Worm (Caenorhabditis elegans) whole organism, L2 larva: Measurements from ENCODE around the gene C28C12.12.

ENCODE experiments used
- F13H6.1 ChIP-seq: sonication (generic microtip); optimal IDR thresholded peaks from 2 replicates; lab custom pipeline; 2016; ENCODE audit warnings: missing genetic modification characterization, missing compliant biosample characterization
- R02D3.7 ChIP-seq: fragments of 150-350 bp; optimal IDR thresholded peaks from 2 replicates; lab custom pipeline; 2014; ENCODE audit warnings: missing biosample characterization, missing genetic modification characterization
- ZK546.5 ChIP-seq: sonication (generic microtip); optimal IDR thresholded peaks from 2 replicates; lab custom pipeline; 2017; ENCODE audit warnings: missing biosample characterization, missing genetic modification characterization
- alr-1 ChIP-seq: fragments of 150-350 bp; optimal IDR thresholded peaks from 2 replicates; lab custom pipeline; 2014; ENCODE audit warnings: missing biosample characterization, missing genetic modification characterization
- aly-2 ChIP-seq: fragments of 150-350 bp; optimal IDR thresholded peaks from 2 replicates; lab custom pipeline; 2014; ENCODE audit warnings: missing biosample characterization, missing genetic modification characterization
- ama-1 ChIP-seq: fragments of 150-350 bp; optimal IDR thresholded peaks from 2 replicates; lab custom pipeline; 2018; ENCODE audit warnings: inconsistent platforms
- blmp-1 ChIP-seq: sonication (generic microtip); optimal IDR thresholded peaks from 2 replicates; lab custom pipeline; 2017; ENCODE audit warnings: missing genetic modification characterization, mild to moderate bottlenecking, missing compliant biosample characterization, antibody characterized with exemption, moderate library complexity; ENCODE audit not compliant: insufficient read depth
- crh-2 ChIP-seq: sonication (generic microtip); optimal IDR thresholded peaks from 2 replicates; lab custom pipeline; 2017; ENCODE audit warnings: missing biosample characterization, missing genetic modification characterization
- dmd-4 ChIP-seq: sonication (generic microtip); optimal IDR thresholded peaks from 2 replicates; lab custom pipeline; 2017; ENCODE audit warnings: missing biosample characterization, missing genetic modification characterization
- egl-27 ChIP-seq: sonication (generic microtip); optimal IDR thresholded peaks from 3 replicates; lab custom pipeline; 2017; ENCODE audit warnings: missing biosample characterization, missing genetic modification reagents, missing genetic modification characterization
- elt-1 ChIP-seq: fragments of 150-350 bp; optimal IDR thresholded peaks from 2 replicates; lab custom pipeline; 2014; ENCODE audit warnings: missing biosample characterization, missing genetic modification characterization
- elt-3 ChIP-seq: sonication (generic microtip); optimal IDR thresholded peaks from 2 replicates; lab custom pipeline; 2017; ENCODE audit warnings: missing biosample characterization, missing genetic modification characterization
- fos-1 ChIP-seq: fragments of 150-350 bp; optimal IDR thresholded peaks from 2 replicates; lab custom pipeline; 2014; ENCODE audit warnings: missing biosample characterization, missing genetic modification characterization
- gmeb-1 ChIP-seq: fragments of 150-350 bp; optimal IDR thresholded peaks from 2 replicates; lab custom pipeline; 2014; ENCODE audit warnings: missing biosample characterization, missing genetic modification characterization
- lin-11 ChIP-seq: fragments of 150-350 bp; sonication (generic microtip); optimal IDR thresholded peaks from 2 replicates; lab custom pipeline; 2014; ENCODE audit warnings: missing biosample characterization, missing genetic modification characterization, inconsistent platforms, mixed read lengths
- lin-39 ChIP-seq: fragments of 150-350 bp; optimal IDR thresholded peaks from 2 replicates; lab custom pipeline; 2014; ENCODE audit warnings: missing biosample characterization, missing genetic modification reagents, missing genetic modification characterization
- lsy-2 ChIP-seq, 2 experiments: fragments of 150-350 bp in 1 of 2; sonication (generic microtip) in 1 of 2; optimal IDR thresholded peaks; 2 replicates each; lab custom pipeline; 2014 to 2017; ENCODE audit warnings: missing biosample characterization in 2 of 2, missing genetic modification characterization in 2 of 2
- mab-5 ChIP-seq: fragments of 150-350 bp; optimal IDR thresholded peaks from 2 replicates; lab custom pipeline; 2014; ENCODE audit warnings: missing biosample characterization, missing genetic modification characterization
- mbf-1 ChIP-seq: sonication (generic microtip); optimal IDR thresholded peaks from 2 replicates; lab custom pipeline; 2017; ENCODE audit warnings: missing biosample characterization, missing genetic modification characterization
- mdl-1 ChIP-seq, 2 experiments: fragments of 150-350 bp in 1 of 2; sonication (generic microtip) in 1 of 2; optimal IDR thresholded peaks; 2 replicates each; lab custom pipeline; 2017; ENCODE audit warnings: missing biosample characterization in 2 of 2, missing genetic modification characterization in 2 of 2
- nhr-10 ChIP-seq: sonication (generic microtip); optimal IDR thresholded peaks from 2 replicates; lab custom pipeline; 2017; ENCODE audit warnings: missing biosample characterization, missing genetic modification characterization
- nhr-12 ChIP-seq: fragments of 150-350 bp; optimal IDR thresholded peaks from 2 replicates; lab custom pipeline; 2014; ENCODE audit warnings: missing biosample characterization, missing genetic modification characterization
- nhr-129 ChIP-seq: fragments of 150-350 bp; optimal IDR thresholded peaks from 2 replicates; lab custom pipeline; 2014; ENCODE audit warnings: missing biosample characterization, missing genetic modification characterization
- nhr-21 ChIP-seq: fragments of 150-350 bp; optimal IDR thresholded peaks from 2 replicates; lab custom pipeline; 2014; ENCODE audit warnings: missing biosample characterization, missing genetic modification characterization
- nhr-237 ChIP-seq: fragments of 150-350 bp; optimal IDR thresholded peaks from 2 replicates; lab custom pipeline; 2014; ENCODE audit warnings: missing biosample characterization, missing genetic modification characterization
- nhr-25 ChIP-seq: fragments of 150-350 bp; sonication (generic microtip); optimal IDR thresholded peaks from 3 replicates; lab custom pipeline; 2014; ENCODE audit warnings: missing biosample characterization, missing genetic modification characterization
- peb-1 ChIP-seq: fragments of 150-350 bp; optimal IDR thresholded peaks from 2 replicates; lab custom pipeline; 2014; ENCODE audit warnings: missing biosample characterization, missing genetic modification characterization
- sem-4 ChIP-seq: fragments of 150-350 bp; optimal IDR thresholded peaks from 2 replicates; lab custom pipeline; 2014; ENCODE audit warnings: missing biosample characterization, missing genetic modification reagents, missing genetic modification characterization
- skn-1 ChIP-seq: sonication (generic microtip); optimal IDR thresholded peaks from 2 replicates; lab custom pipeline; 2017; ENCODE audit warnings: missing biosample characterization, missing genetic modification characterization
- sma-3 ChIP-seq: sonication (generic microtip); optimal IDR thresholded peaks from 2 replicates; lab custom pipeline; 2016; ENCODE audit warnings: missing genetic modification reagents, missing genetic modification characterization, missing compliant biosample characterization
- sma-9 ChIP-seq, 2 experiments: fragments of 150-350 bp in 1 of 2; sonication (generic microtip) in 1 of 2; optimal IDR thresholded peaks; 2 replicates each; lab custom pipeline; 2014 to 2016; ENCODE audit warnings: missing genetic modification characterization in 2 of 2, mild to moderate bottlenecking in 1 of 2, missing biosample characterization in 1 of 2, missing compliant biosample characterization in 1 of 2, missing genetic modification reagents in 1 of 2, moderate library complexity in 1 of 2
- snpc-4 ChIP-seq: fragments of 150-350 bp; optimal IDR thresholded peaks from 2 replicates; lab custom pipeline; 2014; ENCODE audit warnings: missing biosample characterization, missing genetic modification characterization
- unc-39 ChIP-seq: fragments of 150-350 bp; optimal IDR thresholded peaks from 2 replicates; lab custom pipeline; 2014; ENCODE audit warnings: missing biosample characterization, missing genetic modification characterization
- unc-62 ChIP-seq: fragments of 150-350 bp; optimal IDR thresholded peaks from 2 replicates; lab custom pipeline; 2014; ENCODE audit warnings: missing biosample characterization, missing genetic modification reagents, missing genetic modification characterization
- ztf-1 ChIP-seq: fragments of 200-800 bp; sonication (Bioruptor generic); conservative IDR thresholded peaks from 2 replicates; pipeline ENCODE4 v1.3.6; 2022; ENCODE audit warnings: missing genetic modification characterization, missing compliant biosample characterization
- ztf-11 ChIP-seq: sonication (generic microtip); optimal IDR thresholded peaks from 2 replicates; lab custom pipeline; 2017; ENCODE audit warnings: missing biosample characterization, missing genetic modification characterization
- ztf-4 ChIP-seq: fragments of 150-350 bp; optimal IDR thresholded peaks from 2 replicates; lab custom pipeline; 2014; ENCODE audit warnings: missing biosample characterization, missing genetic modification characterization

Gene C28C12.12

DNA sequence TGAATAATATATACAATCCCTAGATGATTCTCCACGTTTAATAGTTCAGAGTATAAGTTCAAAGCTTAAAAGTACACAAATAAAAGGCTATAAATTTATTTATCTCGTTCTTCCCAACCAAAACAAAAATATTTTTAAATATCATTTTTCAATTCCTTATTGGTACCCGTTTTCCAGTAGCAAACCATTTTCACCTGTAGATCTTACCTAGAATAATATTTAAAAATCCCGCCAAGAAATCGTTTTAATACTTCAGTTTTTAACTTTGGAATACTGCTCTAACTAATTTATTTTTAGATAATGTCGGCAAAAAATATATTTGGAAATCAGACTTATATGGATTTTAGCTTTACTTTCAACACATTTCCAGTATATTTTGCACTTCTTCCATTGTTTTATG, 3.9 kb downstream of the C28C12.12 start, which contains the start of gene sru-7:
TSS of gene sru-7 (plus strand) at position 301 of the 400 bp plus-strand sequence.
- no peak for TF ChIP-seq unc-62 (GFP tag; lab: Kevin White, UChicago)
- TF ChIP-seq snpc-4 (tag; lab: Kevin White, UChicago): no peak
- no peak for TF ChIP-seq nhr-10 (tag; lab: Kevin White, UChicago)
- no peak for TF ChIP-seq nhr-21 (tag; lab: Kevin White, UChicago)
- no peak for TF ChIP-seq gmeb-1 (tag; lab: Kevin White, UChicago)
- no peak for TF ChIP-seq ztf-1 (GFP tag; lab: Robert Waterston, UW)
- TF ChIP-seq blmp-1 (tag; lab: Kevin White, UChicago): no peak
- no peak for TF ChIP-seq aly-2
- no peak for TF ChIP-seq unc-39 (tag; lab: Kevin White, UChicago)
- TF ChIP-seq R02D3.7 (tag; lab: Kevin White, UChicago): no peak
- TF ChIP-seq ztf-11 (tag; lab: Kevin White, UChicago): no peak
- TF ChIP-seq sem-4 (tag; lab: Kevin White, UChicago): no peak
- TF ChIP-seq mab-5 (tag; lab: Kevin White, UChicago): no peak
- TF ChIP-seq elt-1 (tag; lab: Kevin White, UChicago): no peak
- no peak for TF ChIP-seq mdl-1 (tag; optimal IDR thresholded peaks at IDR 0.05; lab: Kevin White, UChicago)
- no peak for TF ChIP-seq alr-1 (tag; lab: Kevin White, UChicago)
- TF ChIP-seq crh-2 (tag; lab: Kevin White, UChicago): no peak
- TF ChIP-seq nhr-129 (tag; lab: Kevin White, UChicago): no peak
- TF ChIP-seq elt-3 (tag; lab: Kevin White, UChicago): no peak
- no peak for TF ChIP-seq dmd-4

DNA sequence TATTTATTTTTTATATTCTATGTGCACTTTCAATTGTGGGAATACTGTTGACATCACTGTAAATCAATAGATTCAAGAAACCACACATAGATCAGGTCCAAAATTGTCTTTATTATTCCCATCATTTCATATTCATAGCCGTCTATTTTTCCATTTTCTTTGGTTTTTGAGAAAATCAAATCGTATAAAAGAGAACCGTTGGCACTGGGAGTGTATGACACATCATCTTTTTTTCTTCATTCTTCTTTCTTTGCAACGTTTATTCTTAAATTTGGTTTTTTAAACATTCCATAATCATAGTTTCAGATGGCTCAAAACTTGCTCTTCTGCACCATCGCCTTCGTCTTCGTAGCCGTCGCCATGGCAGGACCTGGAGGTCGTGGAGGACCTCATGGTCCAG, 6.2 kb downstream of the C28C12.12 start, which contains the start of gene srlf-2:
TSS of gene srlf-2 (plus strand) at position 301 of the 400 bp plus-strand sequence.
- TF ChIP-seq aly-2: no peak
- TF ChIP-seq skn-1: no peak
- no peak for TF ChIP-seq lin-11
- no peak for TF ChIP-seq sma-9 (GFP tag; optimal IDR thresholded peaks at IDR 0.05; lab: Kevin White, UChicago)
- TF ChIP-seq sma-9 (tag; optimal IDR thresholded peaks at IDR 0.05; lab: Kevin White, UChicago): no peak
- no peak for TF ChIP-seq sma-3 (GFP tag; lab: Kevin White, UChicago)
- TF ChIP-seq ztf-4 (tag; lab: Kevin White, UChicago): no peak
- no peak for TF ChIP-seq R02D3.7 (tag; lab: Kevin White, UChicago)
- no peak for TF ChIP-seq nhr-129 (tag; lab: Kevin White, UChicago)
- TF ChIP-seq nhr-12 (tag; lab: Kevin White, UChicago): no peak
- no peak for TF ChIP-seq lsy-2 (tag; optimal IDR thresholded peaks at IDR 0.05; lab: Kevin White, UChicago)
- TF ChIP-seq nhr-10 (tag; lab: Kevin White, UChicago): no peak
- no peak for TF ChIP-seq sem-4 (tag; lab: Kevin White, UChicago)
- TF ChIP-seq ztf-11 (tag; lab: Kevin White, UChicago): no peak
- TF ChIP-seq egl-27 (tag; lab: Kevin White, UChicago): no peak
- no peak for TF ChIP-seq F13H6.1
- no peak for TF ChIP-seq elt-3 (tag; lab: Kevin White, UChicago)
- no peak for TF ChIP-seq ZK546.5
- TF ChIP-seq nhr-21 (tag; lab: Kevin White, UChicago): no peak
- no peak for TF ChIP-seq lin-39 (tag; lab: Kevin White, UChicago)

DNA sequence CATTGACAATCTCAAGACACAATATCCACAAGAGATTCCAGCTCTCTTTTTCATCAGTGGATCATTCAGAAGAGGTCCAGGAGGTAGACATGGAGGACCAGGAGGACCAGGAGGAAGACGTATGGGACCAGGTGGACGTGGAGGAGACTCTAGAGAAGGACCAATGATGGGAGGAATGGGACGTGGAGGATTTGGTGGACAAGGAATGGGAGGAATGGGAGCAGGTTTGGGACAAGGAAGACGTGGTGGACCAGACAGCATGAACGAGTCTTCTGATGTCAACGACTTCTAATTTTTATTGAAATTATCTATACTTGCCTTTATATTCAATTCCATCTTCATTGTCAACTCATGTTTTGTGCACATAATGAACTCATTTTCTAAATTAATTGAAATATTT, 8.1 kb downstream of the C28C12.12 start:
- TF ChIP-seq aly-2 (no peak), snpc-4 (tag; lab: Kevin White, UChicago) (no peak), lsy-2 (tag; optimal IDR thresholded peaks at IDR 0.05; lab: Kevin White, UChicago) (no peak), nhr-25 (tag; lab: Kevin White, UChicago) (no peak), nhr-21 (tag; lab: Kevin White, UChicago) (no peak), ztf-11 (tag; lab: Kevin White, UChicago) (no peak), ztf-4 (tag; lab: Kevin White, UChicago) (no peak), nhr-237 (tag; lab: Kevin White, UChicago) (no peak), peb-1 (no peak), mbf-1 (tag; lab: Kevin White, UChicago) (no peak), skn-1 (no peak), mdl-1 (tag; optimal IDR thresholded peaks at IDR 0.05; lab: Kevin White, UChicago) (no peak), ama-1 (lab: Kevin White, UChicago) (no peak), nhr-10 (tag; lab: Kevin White, UChicago) (no peak), fos-1 (tag; lab: Kevin White, UChicago) (no peak), dmd-4 (no peak), lin-11 (no peak), nhr-129 (tag; lab: Kevin White, UChicago) (no peak)
